Fruit fly (Drosophila melanogaster) whole organism, adult: ENCODE measurements around the gene Ogg1.

ENCODE experiments used
- CG12768 ChIP-seq: fragments of 200-800 bp; sonication (Bioruptor generic); optimal IDR thresholded peaks from 2 replicates; lab custom pipeline; 2017; ENCODE audit warnings: missing biosample characterization, missing genetic modification characterization, mild to moderate bottlenecking, moderate library complexity, missing genetic modification reagents
- CG7101 ChIP-seq: fragments of 200-800 bp; sonication (Bioruptor generic); optimal IDR thresholded peaks from 2 replicates; lab custom pipeline; 2018; ENCODE audit warnings: missing biosample characterization, mild to moderate bottlenecking, missing genetic modification characterization, moderate library complexity
- Mnt ChIP-seq: fragments of 200-800 bp; sonication (Bioruptor generic); optimal IDR thresholded peaks from 2 replicates; lab custom pipeline; 2016; ENCODE audit warnings: missing biosample characterization, mild to moderate bottlenecking, missing genetic modification characterization
- bab1 ChIP-seq: fragments of 200-800 bp; sonication (Bioruptor generic); optimal IDR thresholded peaks from 3 replicates; lab custom pipeline; 2019; ENCODE audit warnings: missing biosample characterization, mild to moderate bottlenecking, missing genetic modification characterization, moderate library complexity

DNA sequence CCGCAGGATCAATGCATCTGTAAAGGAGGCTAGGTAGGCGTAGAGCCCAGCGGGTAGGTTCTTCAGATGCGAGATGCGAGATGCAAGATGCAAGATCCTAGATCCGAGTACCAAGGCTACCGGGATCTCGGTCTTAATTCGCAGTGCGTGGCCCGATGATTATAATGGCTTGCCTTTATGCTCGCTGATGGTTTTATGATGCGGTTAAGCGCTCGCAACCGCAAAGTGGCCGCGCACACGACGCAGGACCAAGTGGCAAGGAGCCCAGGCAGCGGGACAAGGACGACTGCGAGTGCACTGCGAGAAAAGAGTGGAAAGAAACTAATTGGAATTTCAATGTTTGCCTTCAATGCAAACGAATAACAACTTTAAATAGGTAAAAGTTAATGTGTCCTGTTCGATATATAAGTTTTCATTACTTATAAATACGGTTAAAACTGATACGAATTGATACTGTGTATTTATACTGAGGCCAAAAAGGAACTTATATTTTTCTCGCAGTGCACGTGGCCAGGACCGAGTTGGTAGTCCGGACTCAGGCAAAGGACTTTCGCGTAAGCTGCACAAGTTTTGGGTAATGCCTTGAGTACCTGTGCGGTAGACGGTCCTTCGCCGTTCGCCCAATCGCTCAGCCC, 36.1 kb upstream of the Ogg1 start:
- no peak for TF ChIP-seq CG7101
- TF ChIP-seq Mnt (GFP tag; lab: Kevin White, UChicago), result no peak
- TF ChIP-seq bab1 (GFP tag; lab: Kevin White, UChicago), result no peak
- TF ChIP-seq CG12768, result no peak
